Worm (Caenorhabditis elegans): ENCODE results near the gene abts-2.

The abts-2 gene

ce11 chrX:11590545-11590944 lies 5.1 kb downstream of the abts-2 start:
- TF ChIP-seq hrde-1 (tag; optimal IDR thresholded peaks at IDR 0.05; ENCODE audit: borderline replicate concordance) (no peak), zim-3 (tag; optimal IDR thresholded peaks at IDR 0.05) (no peak), zfh-2 (GFP tag; conservative IDR thresholded peaks at IDR 0.05) (no peak), ets-4 (GFP tag; optimal IDR thresholded peaks at IDR 0.05) (no peak), bed-2 (GFP tag; IDR thresholded peaks at IDR 0.05) (no peak), madf-10 (tag; optimal IDR thresholded peaks at IDR 0.05) (no peak), madf-3 (GFP tag; IDR thresholded peaks at IDR 0.05) (no peak), pbrm-1 (GFP tag; IDR thresholded peaks at IDR 0.05) (no peak)

- TF ChIP-seq ceh-91 (GFP tag; IDR thresholded peaks at IDR 0.05) (no peak), dox-1 (GFP tag; IDR thresholded peaks at IDR 0.05) (no peak), repo-1 (tag; optimal IDR thresholded peaks at IDR 0.05) (no peak), F39B2.1 (GFP tag; IDR thresholded peaks at IDR 0.05) (no peak), lin-54 (GFP tag; optimal IDR thresholded peaks at IDR 0.05) (no peak), tbp1 (GFP tag; optimal IDR thresholded peaks at IDR 0.05) (no peak), F57A8.1 (GFP tag; optimal IDR thresholded peaks at IDR 0.05) (no peak)
Measured at ce11 chrX:11591620-11592019, 6.1 kb downstream of the abts-2 start, which contains the start of gene F52D10.2. F52D10.2 (minus strand) TSS chrX:11591720.

- no peak for TF ChIP-seq lin-35 (GFP tag; optimal IDR thresholded peaks at IDR 0.05)
- no peak for TF ChIP-seq Y53F4B.3 (GFP tag; IDR thresholded peaks at IDR 0.05)
- no peak for TF ChIP-seq K11D2.4 (GFP tag; IDR thresholded peaks at IDR 0.05)
- TF ChIP-seq T07F8.4 (tag; optimal IDR thresholded peaks at IDR 0.05): no peak
- TF ChIP-seq sdz-38 (tag; optimal IDR thresholded peaks at IDR 0.05): no peak
- no peak for TF ChIP-seq akir-1 (GFP tag; optimal IDR thresholded peaks at IDR 0.05)
- no peak for TF ChIP-seq ets-4 (GFP tag; optimal IDR thresholded peaks at IDR 0.05)
- TF ChIP-seq madf-8 (GFP tag; conservative IDR thresholded peaks at IDR 0.05): no peak
- no peak for TF ChIP-seq tlf-1 (GFP tag; optimal IDR thresholded peaks at IDR 0.05)
- no peak for TF ChIP-seq snpc-1.1 (tag; optimal IDR thresholded peaks at IDR 0.05; ENCODE audit: insufficient read depth)
Measured at ce11 chrX:11592539-11592938, 7.1 kb downstream of the abts-2 start.

ce11 chrX:11596876-11597275 lies 11.4 kb downstream of the abts-2 start:
- TF ChIP-seq F57C9.4 (tag; optimal IDR thresholded peaks at IDR 0.05): no peak
- no peak for TF ChIP-seq ceh-27 (GFP tag; optimal IDR thresholded peaks at IDR 0.05)
- no peak for TF ChIP-seq zfh-2 (GFP tag; conservative IDR thresholded peaks at IDR 0.05)
- TF ChIP-seq somi-1 (GFP tag; optimal IDR thresholded peaks at IDR 0.05): no peak
- TF ChIP-seq sptf-2 (GFP tag; optimal IDR thresholded peaks at IDR 0.05): no peak
- TF ChIP-seq xnd-1 (tag; optimal IDR thresholded peaks at IDR 0.05): no peak
- no peak for TF ChIP-seq aptf-2 (GFP tag; conservative IDR thresholded peaks at IDR 0.05)
- TF ChIP-seq hrde-1 (tag; optimal IDR thresholded peaks at IDR 0.05; ENCODE audit: borderline replicate concordance): no peak
- TF ChIP-seq ekl-4 (GFP tag; IDR thresholded peaks at IDR 0.05): no peak
- no peak for TF ChIP-seq hlh-12 (tag; optimal IDR thresholded peaks at IDR 0.05)
- no peak for TF ChIP-seq madf-6 (GFP tag; IDR thresholded peaks at IDR 0.05)
- no peak for TF ChIP-seq tbx-9 (tag; optimal IDR thresholded peaks at IDR 0.05; ENCODE audit: borderline replicate concordance)
- no peak for TF ChIP-seq mel-28 (tag; optimal IDR thresholded peaks at IDR 0.05; ENCODE audit: borderline replicate concordance)
- TF ChIP-seq dpl-1 (GFP tag; optimal IDR thresholded peaks at IDR 0.05): no peak
- no peak for TF ChIP-seq ztf-6 (GFP tag; IDR thresholded peaks at IDR 0.05)
